Worm (Caenorhabditis elegans) whole organism, L2 larva: ENCODE data around the gene srw-29.

Experiments used
- F13H6.1 ChIP-seq: sonication (generic microtip); optimal IDR thresholded peaks from 2 replicates; lab custom pipeline; 2016; ENCODE audit warnings: missing genetic modification characterization, missing compliant biosample characterization
- ceh-82 ChIP-seq: fragments of 150-350 bp; optimal IDR thresholded peaks from 2 replicates; lab custom pipeline; 2014; ENCODE audit warnings: missing biosample characterization, missing genetic modification characterization
- gmeb-1 ChIP-seq: fragments of 150-350 bp; optimal IDR thresholded peaks from 2 replicates; lab custom pipeline; 2014; ENCODE audit warnings: missing biosample characterization, missing genetic modification characterization
- nhr-237 ChIP-seq: fragments of 150-350 bp; optimal IDR thresholded peaks from 2 replicates; lab custom pipeline; 2014; ENCODE audit warnings: missing biosample characterization, missing genetic modification characterization
- nhr-6 ChIP-seq: fragments of 150-350 bp; optimal IDR thresholded peaks from 2 replicates; lab custom pipeline; 2014; ENCODE audit warnings: missing biosample characterization, missing genetic modification characterization

DNA sequence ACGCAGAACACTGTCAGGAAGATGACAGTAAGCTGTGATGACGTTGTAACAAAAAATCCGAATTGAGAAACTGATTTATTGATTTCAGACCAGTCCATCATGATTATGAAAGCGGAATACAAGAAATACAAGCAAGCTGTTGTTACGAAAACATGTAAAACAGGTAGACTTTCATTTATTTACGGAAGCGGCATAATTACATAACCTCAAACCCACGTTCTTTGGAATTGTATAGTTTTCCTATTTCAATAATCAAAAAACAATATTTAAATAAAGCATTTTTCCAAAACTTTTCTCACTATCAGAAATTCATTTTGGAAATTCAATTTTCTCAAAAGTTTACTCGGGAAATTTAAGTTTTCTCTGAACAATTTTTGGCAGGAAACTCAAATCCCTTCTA lies 34.4 kb upstream of the srw-29 start, which contains the start of gene str-15:
- no peak for TF ChIP-seq nhr-6 (tag; lab: Kevin White, UChicago)
- no peak for TF ChIP-seq nhr-237 (tag; lab: Kevin White, UChicago)
- TF ChIP-seq ceh-82 (tag; lab: Kevin White, UChicago) = no peak
- no peak for TF ChIP-seq F13H6.1 (tag; lab: Kevin White, UChicago)
- TF ChIP-seq gmeb-1 (tag; lab: Kevin White, UChicago) = no peak
